Worm (Caenorhabditis elegans) whole organism, late embryonic: ENCODE results near the gene slc-28.1.

Source experiments
- elt-4 ChIP-seq: sonication (generic microtip); optimal IDR thresholded peaks from 2 replicates; lab custom pipeline; 2016; ENCODE audit warnings: missing genetic modification characterization, missing compliant biosample characterization
- pag-3 ChIP-seq: sonication (generic microtip); optimal IDR thresholded peaks from 2 replicates; lab custom pipeline; 2016; ENCODE audit warnings: missing compliant biosample characterization, missing genetic modification characterization, borderline replicate concordance
- unc-55 ChIP-seq: sonication (generic microtip); optimal IDR thresholded peaks from 2 replicates; lab custom pipeline; 2017; ENCODE audit warnings: missing biosample characterization, missing genetic modification reagents, missing genetic modification characterization

DNA sequence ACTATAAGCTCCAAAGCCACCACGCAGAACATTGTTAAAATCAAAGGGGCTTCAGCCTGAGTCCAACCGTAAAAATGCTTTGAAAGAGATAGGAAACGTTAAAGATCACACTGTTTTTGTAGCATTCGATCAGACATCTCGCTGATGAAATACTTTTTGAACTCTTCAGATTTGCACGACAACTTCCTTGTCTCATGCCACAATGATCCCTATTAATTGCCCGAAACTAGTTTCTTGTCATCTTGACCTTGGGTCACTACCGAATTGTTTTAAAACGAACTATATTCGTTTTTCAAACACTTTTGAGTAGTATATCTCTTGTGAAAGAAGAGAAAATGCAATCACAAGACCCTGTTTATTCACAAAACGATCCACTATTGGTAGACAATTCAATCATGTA is 45.7 kb upstream of the slc-28.1 start, which contains the start of gene T20D4.3:
- TF ChIP-seq elt-4 (tag; lab: Kevin White, UChicago) (no peak), pag-3 (no peak), unc-55 (GFP tag; lab: Kevin White, UChicago) (no peak)
